Worm (Caenorhabditis elegans) whole organism, mixed stage, embryonic: ENCODE results near the gene pelo-1.

Source experiments
- M03D4.4 ChIP-seq: sonication (generic microtip); optimal IDR thresholded peaks from 2 replicates; lab custom pipeline; 2017; ENCODE audit warnings: mild to moderate bottlenecking, missing genetic modification characterization, missing compliant biosample characterization
- bed-3 ChIP-seq: fragments of 200-800 bp; sonication (Bioruptor generic); optimal IDR thresholded peaks from 3 replicates; lab custom pipeline; 2018; ENCODE audit warnings: mild to moderate bottlenecking, missing genetic modification characterization, moderate library complexity, missing compliant biosample characterization
- blmp-1 ChIP-seq: fragments of 150-350 bp; optimal IDR thresholded peaks from 2 replicates; lab custom pipeline; 2014; ENCODE audit warnings: missing biosample characterization, missing genetic modification characterization
- ceh-39 ChIP-seq: fragments of 150-350 bp; optimal IDR thresholded peaks from 2 replicates; lab custom pipeline; 2014; ENCODE audit warnings: missing biosample characterization, missing genetic modification characterization
- ceh-43 ChIP-seq: fragments of 200-800 bp; sonication (Bioruptor generic); optimal IDR thresholded peaks from 2 replicates; lab custom pipeline; 2018; ENCODE audit warnings: mild to moderate bottlenecking, missing genetic modification characterization, moderate library complexity, missing compliant biosample characterization
- ceh-83 ChIP-seq: fragments of 200-800 bp; sonication (Bioruptor generic); optimal IDR thresholded peaks from 2 replicates; lab custom pipeline; 2018; ENCODE audit warnings: mild to moderate bottlenecking, missing genetic modification characterization, missing compliant biosample characterization
- ces-1 ChIP-seq: fragments of 150-350 bp; optimal IDR thresholded peaks from 2 replicates; lab custom pipeline; 2014; ENCODE audit warnings: missing biosample characterization, missing genetic modification reagents, missing genetic modification characterization
- drap-1 ChIP-seq: fragments of 200-800 bp; sonication (Bioruptor generic); optimal IDR thresholded peaks from 3 replicates; lab custom pipeline; 2018; ENCODE audit warnings: mild to moderate bottlenecking, missing genetic modification characterization, missing compliant biosample characterization
- elt-1 ChIP-seq: sonication (generic microtip); optimal IDR thresholded peaks from 2 replicates; lab custom pipeline; 2017; ENCODE audit warnings: missing genetic modification characterization, mild to moderate bottlenecking, missing compliant biosample characterization, antibody characterized with exemption, moderate library complexity, borderline replicate concordance; ENCODE audit not compliant: insufficient read depth
- elt-3 ChIP-seq: fragments of 150-350 bp; optimal IDR thresholded peaks from 2 replicates; lab custom pipeline; 2014; ENCODE audit warnings: missing biosample characterization, missing genetic modification characterization
- flh-1 ChIP-seq: fragments of 200-800 bp; sonication (Bioruptor generic); optimal IDR thresholded peaks from 2 replicates; lab custom pipeline; 2018; ENCODE audit warnings: mild to moderate bottlenecking, missing genetic modification characterization, moderate library complexity, missing compliant biosample characterization
- ham-2 ChIP-seq: fragments of 200-800 bp; sonication (Bioruptor generic); optimal IDR thresholded peaks from 2 replicates; lab custom pipeline; 2018; ENCODE audit warnings: mild to moderate bottlenecking, missing genetic modification characterization, missing compliant biosample characterization
- hlh-1 ChIP-seq: fragments of 150-350 bp; optimal IDR thresholded peaks from 2 replicates; lab custom pipeline; 2014; ENCODE audit warnings: missing biosample characterization, missing genetic modification reagents, missing genetic modification characterization
- lin-13 ChIP-seq: fragments of 150-350 bp; optimal IDR thresholded peaks from 2 replicates; lab custom pipeline; 2014; ENCODE audit warnings: missing biosample characterization, missing genetic modification characterization
- lin-32 ChIP-seq: fragments of 200-800 bp; sonication (Bioruptor generic); optimal IDR thresholded peaks from 2 replicates; lab custom pipeline; 2018; ENCODE audit warnings: mild to moderate bottlenecking, missing genetic modification characterization, missing compliant biosample characterization
- mab-5 ChIP-seq: fragments of 150-350 bp; optimal IDR thresholded peaks from 2 replicates; lab custom pipeline; 2014; ENCODE audit warnings: missing biosample characterization, missing genetic modification characterization
- mep-1 ChIP-seq: fragments of 150-350 bp; optimal IDR thresholded peaks from 2 replicates; lab custom pipeline; 2017; ENCODE audit warnings: missing biosample characterization, missing genetic modification reagents, missing genetic modification characterization, inconsistent platforms
- mls-2 ChIP-seq: sonication (generic microtip); optimal IDR thresholded peaks from 2 replicates; lab custom pipeline; 2016; ENCODE audit warnings: mild to moderate bottlenecking, missing genetic modification characterization, moderate library complexity, missing compliant biosample characterization
- nhr-12 ChIP-seq: fragments of 150-350 bp; optimal IDR thresholded peaks from 2 replicates; lab custom pipeline; 2014; ENCODE audit warnings: missing biosample characterization, missing genetic modification characterization
- nhr-2 ChIP-seq: fragments of 150-350 bp; optimal IDR thresholded peaks from 2 replicates; lab custom pipeline; 2014; ENCODE audit warnings: missing biosample characterization, missing genetic modification characterization
- nhr-237 ChIP-seq: fragments of 150-350 bp; optimal IDR thresholded peaks from 2 replicates; lab custom pipeline; 2014; ENCODE audit warnings: missing biosample characterization, missing genetic modification characterization
- nhr-28 ChIP-seq: fragments of 150-350 bp; optimal IDR thresholded peaks from 2 replicates; lab custom pipeline; 2014; ENCODE audit warnings: missing biosample characterization, missing genetic modification characterization
- nhr-76 ChIP-seq: sonication (generic microtip); optimal IDR thresholded peaks from 2 replicates; lab custom pipeline; 2017; ENCODE audit warnings: missing biosample characterization, missing genetic modification characterization
- pha-4 ChIP-seq: fragments of 150-350 bp; optimal IDR thresholded peaks from 2 replicates; lab custom pipeline; 2018; ENCODE audit warnings: missing biosample characterization, missing genetic modification reagents, missing genetic modification characterization
- sem-2 ChIP-seq: fragments of 200-800 bp; sonication (Bioruptor generic); optimal IDR thresholded peaks from 2 replicates; lab custom pipeline; 2018; ENCODE audit warnings: mild to moderate bottlenecking, missing genetic modification characterization, missing compliant biosample characterization
- snpc-4 ChIP-seq: fragments of 150-350 bp; optimal IDR thresholded peaks from 2 replicates; lab custom pipeline; 2014; ENCODE audit warnings: missing biosample characterization, missing genetic modification characterization
- tbx-8 ChIP-seq: fragments of 200-800 bp; sonication (Bioruptor generic); optimal IDR thresholded peaks from 2 replicates; lab custom pipeline; 2018; ENCODE audit warnings: mild to moderate bottlenecking, missing genetic modification characterization, moderate library complexity, missing compliant biosample characterization
- unc-120 ChIP-seq: sonication (generic microtip); optimal IDR thresholded peaks from 2 replicates; lab custom pipeline; 2017; ENCODE audit warnings: missing genetic modification characterization, missing compliant biosample characterization; ENCODE audit not compliant: poor library complexity, severe bottlenecking
- unc-39 ChIP-seq: fragments of 150-350 bp; optimal IDR thresholded peaks from 2 replicates; lab custom pipeline; 2014; ENCODE audit warnings: missing biosample characterization, missing genetic modification characterization
- zip-8 ChIP-seq: fragments of 150-350 bp; optimal IDR thresholded peaks from 2 replicates; lab custom pipeline; 2014; ENCODE audit warnings: missing biosample characterization, missing genetic modification characterization
- ztf-11 ChIP-seq: fragments of 150-350 bp; optimal IDR thresholded peaks from 2 replicates; lab custom pipeline; 2014; ENCODE audit warnings: missing biosample characterization, missing genetic modification characterization

Gene pelo-1

DNA sequence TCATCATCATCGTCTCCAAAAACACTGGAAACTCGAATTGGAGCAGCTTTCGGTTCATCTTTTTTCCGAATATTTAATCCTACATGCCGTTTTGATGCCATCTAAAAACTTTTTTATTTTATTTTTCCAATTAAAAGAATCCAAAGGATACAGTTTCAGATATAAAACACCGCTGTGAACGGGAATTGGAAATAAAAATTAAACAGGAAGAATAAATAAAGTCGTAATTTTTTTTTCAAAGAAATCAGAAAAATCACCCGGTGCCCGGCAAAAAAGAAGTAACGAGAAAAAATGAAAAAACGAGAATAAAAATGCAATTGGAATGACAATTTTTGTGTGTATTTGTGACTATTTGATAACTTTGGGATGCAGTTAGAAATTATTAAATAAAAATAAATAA, 35.4 kb downstream of the pelo-1 start, which contains the start of gene ccdc-55:
ccdc-55 (minus strand) TSS at position 101 of the 400 bp plus-strand sequence.
- TF ChIP-seq snpc-4 (tag; lab: Kevin White, UChicago) = no peak
- TF ChIP-seq elt-1 (tag; lab: Kevin White, UChicago) = no peak
- no peak for TF ChIP-seq sem-2 (GFP tag; lab: Kevin White, UChicago)
- TF ChIP-seq unc-39 (tag; lab: Kevin White, UChicago) = no peak
- TF ChIP-seq mls-2 = no peak
- no peak for TF ChIP-seq nhr-28 (tag; lab: Kevin White, UChicago)
- TF ChIP-seq flh-1 (GFP tag; lab: Kevin White, UChicago) = no peak
- no peak for TF ChIP-seq ztf-11 (tag; lab: Kevin White, UChicago)
- TF ChIP-seq mab-5 (tag; lab: Kevin White, UChicago) = no peak
- no peak for TF ChIP-seq ces-1 (GFP tag; lab: Kevin White, UChicago)
- no peak for TF ChIP-seq drap-1 (GFP tag; lab: Kevin White, UChicago)
- no peak for TF ChIP-seq nhr-12 (tag; lab: Kevin White, UChicago)
- TF ChIP-seq nhr-2 = no peak
- TF ChIP-seq pha-4 (tag; lab: Kevin White, UChicago) = no peak
- TF ChIP-seq bed-3 (GFP tag; lab: Kevin White, UChicago) = no peak
- no peak for TF ChIP-seq nhr-76 (tag; lab: Kevin White, UChicago)
- no peak for TF ChIP-seq lin-13 (tag; lab: Kevin White, UChicago)
- no peak for TF ChIP-seq blmp-1

ce11 chrIII:4166745-4167144, 37.3 kb downstream of the pelo-1 start, which contains the start of gene rnf-5:
TSS of gene rnf-5 (minus strand) at chrIII:4166845.
- TF ChIP-seq hlh-1 (tag; lab: Kevin White, UChicago) (no peak), pha-4 (tag; lab: Kevin White, UChicago) (no peak), nhr-28 (tag; lab: Kevin White, UChicago) (no peak)

ce11 chrIII:4164071-4164470, 40.0 kb downstream of the pelo-1 start, which contains the start of gene C16C10.8:
TSS of gene C16C10.8 (minus strand) at chrIII:4164171.
- TF ChIP-seq nhr-237 (tag; lab: Kevin White, UChicago) = no peak
- TF ChIP-seq unc-39 (tag; lab: Kevin White, UChicago) = no peak
- TF ChIP-seq M03D4.4 (tag; lab: Kevin White, UChicago) = no peak
- TF ChIP-seq nhr-12 (tag; lab: Kevin White, UChicago) = no peak
- TF ChIP-seq zip-8 (tag; lab: Kevin White, UChicago) = no peak
- TF ChIP-seq blmp-1 = no peak
- no peak for TF ChIP-seq ztf-11 (tag; lab: Kevin White, UChicago)
- no peak for TF ChIP-seq ceh-83 (GFP tag; lab: Kevin White, UChicago)
- no peak for TF ChIP-seq sem-2 (GFP tag; lab: Kevin White, UChicago)
- no peak for TF ChIP-seq mep-1 (tag; lab: Kevin White, UChicago)
- TF ChIP-seq drap-1 (GFP tag; lab: Kevin White, UChicago) = no peak
- no peak for TF ChIP-seq nhr-28 (tag; lab: Kevin White, UChicago)
- TF ChIP-seq pha-4 (tag; lab: Kevin White, UChicago) = no peak
- no peak for TF ChIP-seq ham-2
- no peak for TF ChIP-seq elt-3 (tag; lab: Kevin White, UChicago)
- TF ChIP-seq hlh-1 (tag; lab: Kevin White, UChicago) = no peak
- TF ChIP-seq ceh-43 = no peak
- TF ChIP-seq, all 35 proteins: peak for 0

ce11 chrIII:4160937-4161336, 43.1 kb downstream of the pelo-1 start, which contains the start of gene C01G12.16:
TSS of gene C01G12.16 (plus strand) at chrIII:4161237.
- TF ChIP-seq elt-3 (tag; lab: Kevin White, UChicago) = no peak
- TF ChIP-seq lin-32 = no peak
- TF ChIP-seq hlh-1 (tag; lab: Kevin White, UChicago) = no peak
- no peak for TF ChIP-seq ham-2
- TF ChIP-seq nhr-237 (tag; lab: Kevin White, UChicago) = no peak
- TF ChIP-seq ceh-39 (tag; lab: Kevin White, UChicago) = no peak
- TF ChIP-seq ztf-11 (tag; lab: Kevin White, UChicago) = no peak
- TF ChIP-seq nhr-12 (tag; lab: Kevin White, UChicago) = no peak
- TF ChIP-seq pha-4 (tag; lab: Kevin White, UChicago) = no peak
- no peak for TF ChIP-seq mls-2
- TF ChIP-seq nhr-2 = no peak
- TF ChIP-seq ceh-43 = no peak
- no peak for TF ChIP-seq nhr-76 (tag; lab: Kevin White, UChicago)
- TF ChIP-seq tbx-8 (GFP tag; lab: Kevin White, UChicago) = no peak

DNA sequence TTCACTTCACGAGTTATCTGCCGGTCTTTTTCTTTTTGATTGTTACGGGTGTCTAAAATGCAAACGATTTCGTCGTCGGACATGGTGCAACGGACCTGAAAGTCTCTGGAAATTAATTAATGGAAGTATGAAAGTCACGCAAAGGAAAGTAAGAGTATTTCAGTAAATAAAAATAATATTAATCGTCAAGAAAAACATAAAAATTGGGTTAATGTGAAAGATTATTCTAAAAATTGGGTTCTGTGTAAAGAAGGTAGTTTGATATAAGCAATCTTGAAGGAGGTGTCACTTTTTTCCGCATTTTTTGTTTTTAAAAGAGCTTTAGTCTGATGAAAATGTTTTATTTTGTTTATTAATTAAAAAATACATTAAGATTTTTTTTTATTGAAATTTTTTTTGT, 46.7 kb downstream of the pelo-1 start, which contains the start of gene C16C10.9:
C16C10.9 (minus strand) TSS at position 101 of the 400 bp plus-strand sequence.
- no peak for TF ChIP-seq unc-120 (tag; lab: Kevin White, UChicago)
- no peak for TF ChIP-seq ztf-11 (tag; lab: Kevin White, UChicago)
